Fruit fly (Drosophila melanogaster) whole organism, pupa: Measurements from ENCODE around the gene bon.

Source experiments
- CG10348 ChIP-seq: fragments of 200-800 bp; sonication (Bioruptor generic); IDR thresholded peaks from 2 replicates; pipeline ENCODE4 v1.3.6; 2022; ENCODE audit warnings: missing biosample characterization, missing genetic modification characterization
- CG12605 ChIP-seq: fragments of 200-800 bp; sonication (Bioruptor generic); IDR thresholded peaks from 2 replicates; pipeline ENCODE4 v1.3.6; 2022; ENCODE audit warnings: missing biosample characterization, missing genetic modification characterization
- CG13204 ChIP-seq: fragments of 200-800 bp; sonication (Bioruptor generic); optimal IDR thresholded peaks from 2 replicates; lab custom pipeline; 2018; ENCODE audit warnings: missing biosample characterization, mild to moderate bottlenecking, missing genetic modification characterization, moderate library complexity
- CG14655 ChIP-seq: fragments of 200-800 bp; sonication (Bioruptor generic); optimal IDR thresholded peaks from 3 replicates; lab custom pipeline; 2017; ENCODE audit warnings: mild to moderate bottlenecking, missing biosample characterization, missing genetic modification reagents, missing genetic modification characterization
- CG15710 ChIP-seq: fragments of 200-800 bp; sonication (Bioruptor generic); optimal IDR thresholded peaks from 2 replicates; lab custom pipeline; 2018; ENCODE audit warnings: missing biosample characterization, mild to moderate bottlenecking, missing genetic modification characterization, moderate library complexity
- CG17806 ChIP-seq: fragments of 200-800 bp; sonication (Bioruptor generic); optimal IDR thresholded peaks from 2 replicates; lab custom pipeline; 2018; ENCODE audit warnings: missing biosample characterization, mild to moderate bottlenecking, missing genetic modification characterization, moderate library complexity
- CG32121 ChIP-seq: fragments of 200-800 bp; sonication (Bioruptor generic); IDR thresholded peaks from 2 replicates; pipeline ENCODE4 v1.3.6; 2022; ENCODE audit warnings: missing biosample characterization, missing genetic modification characterization
- CG34367 ChIP-seq: fragments of 200-800 bp; sonication (Bioruptor generic); optimal IDR thresholded peaks from 2 replicates; lab custom pipeline; 2018; ENCODE audit warnings: missing biosample characterization, mild to moderate bottlenecking, missing genetic modification characterization
- CG4496 ChIP-seq: fragments of 200-800 bp; sonication (Bioruptor generic); IDR thresholded peaks from 3 replicates; pipeline ENCODE4 v1.3.6; 2022; ENCODE audit warnings: missing biosample characterization, missing genetic modification characterization
- CG8159 ChIP-seq: fragments of 200-800 bp; sonication (Bioruptor generic); optimal IDR thresholded peaks from 3 replicates; lab custom pipeline; 2018; ENCODE audit warnings: missing biosample characterization, mild to moderate bottlenecking, missing genetic modification characterization, moderate library complexity
- CG8301 ChIP-seq: fragments of 200-800 bp; sonication (Bioruptor generic); optimal IDR thresholded peaks from 2 replicates; lab custom pipeline; 2018; ENCODE audit warnings: missing biosample characterization, mild to moderate bottlenecking, missing genetic modification characterization
- CG9948 ChIP-seq: fragments of 200-800 bp; sonication (Bioruptor generic); optimal IDR thresholded peaks from 2 replicates; lab custom pipeline; 2018; ENCODE audit warnings: missing biosample characterization, mild to moderate bottlenecking, missing genetic modification characterization, moderate library complexity
- D1 ChIP-seq: fragments of 200-800 bp; sonication (Bioruptor generic); optimal IDR thresholded peaks from 2 replicates; lab custom pipeline; 2018; ENCODE audit warnings: missing biosample characterization, mild to moderate bottlenecking, missing genetic modification characterization, moderate library complexity
- EcR ChIP-seq: fragments of 200-800 bp; sonication (Bioruptor generic); optimal IDR thresholded peaks from 3 replicates; lab custom pipeline; 2019; ENCODE audit warnings: missing biosample characterization, missing genetic modification characterization, mild to moderate bottlenecking, moderate library complexity, missing genetic modification reagents
- Ets98B ChIP-seq: fragments of 200-800 bp; sonication (Bioruptor generic); IDR thresholded peaks from 2 replicates; pipeline ENCODE4 v1.3.6; 2022; ENCODE audit warnings: missing biosample characterization, missing genetic modification characterization
- Pif1A ChIP-seq: fragments of 200-800 bp; sonication (Bioruptor generic); optimal IDR thresholded peaks from 3 replicates; lab custom pipeline; 2016; ENCODE audit warnings: missing biosample characterization, missing genetic modification characterization
- Pif1B ChIP-seq: fragments of 200-800 bp; sonication (Bioruptor generic); optimal IDR thresholded peaks from 3 replicates; lab custom pipeline; 2016; ENCODE audit warnings: missing biosample characterization, missing genetic modification characterization
- Snoo ChIP-seq: fragments of 200-800 bp; sonication (Bioruptor generic); optimal IDR thresholded peaks from 3 replicates; lab custom pipeline; 2017; ENCODE audit warnings: missing biosample characterization, mild to moderate bottlenecking, missing genetic modification characterization, inconsistent platforms
- fd96Ca ChIP-seq: fragments of 200-800 bp; sonication (Bioruptor generic); IDR thresholded peaks from 3 replicates; pipeline ENCODE4 v1.3.6; 2022; ENCODE audit warnings: missing biosample characterization, missing genetic modification characterization
- gl ChIP-seq: fragments of 200-800 bp; sonication (Bioruptor generic); optimal IDR thresholded peaks from 2 replicates; lab custom pipeline; 2018; ENCODE audit warnings: missing biosample characterization, mild to moderate bottlenecking, missing genetic modification characterization
- rn ChIP-seq: fragments of 200-800 bp; sonication (Bioruptor generic); IDR thresholded peaks from 2 replicates; pipeline ENCODE4 v1.3.6; 2022; ENCODE audit warnings: missing biosample characterization, missing genetic modification characterization

Gene bon

DNA sequence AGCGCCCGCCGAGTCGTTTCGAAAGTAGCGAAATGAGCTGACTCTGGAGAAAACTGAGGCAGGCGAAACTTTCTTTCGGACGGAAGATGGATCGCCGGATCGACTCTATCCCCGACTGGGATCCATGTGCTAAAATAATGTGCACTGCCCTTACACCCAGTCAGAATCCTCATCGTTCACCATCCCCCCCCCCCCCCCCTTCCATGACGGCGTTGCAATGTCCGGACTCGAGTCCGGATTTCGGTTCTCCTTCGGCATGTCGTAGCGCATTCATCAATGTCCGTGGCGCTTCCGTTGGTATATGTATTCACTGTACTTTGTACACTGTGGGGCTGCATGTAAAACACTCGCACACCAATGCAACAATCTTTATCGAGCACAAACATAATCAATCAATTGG, 12.1 kb downstream of the bon start:
- no peak for TF ChIP-seq Pif1A (GFP tag; lab: Kevin White, UChicago)
- no peak for TF ChIP-seq CG12605 (GFP tag; lab: Robert Waterston, UW)
- no peak for TF ChIP-seq CG8301 (tag; lab: Kevin White, UChicago)
- no peak for TF ChIP-seq CG17806 (tag; lab: Kevin White, UChicago)
- no peak for TF ChIP-seq CG4496 (GFP tag; lab: Robert Waterston, UW)
- TF ChIP-seq gl (tag; lab: Kevin White, UChicago), result no peak

DNA sequence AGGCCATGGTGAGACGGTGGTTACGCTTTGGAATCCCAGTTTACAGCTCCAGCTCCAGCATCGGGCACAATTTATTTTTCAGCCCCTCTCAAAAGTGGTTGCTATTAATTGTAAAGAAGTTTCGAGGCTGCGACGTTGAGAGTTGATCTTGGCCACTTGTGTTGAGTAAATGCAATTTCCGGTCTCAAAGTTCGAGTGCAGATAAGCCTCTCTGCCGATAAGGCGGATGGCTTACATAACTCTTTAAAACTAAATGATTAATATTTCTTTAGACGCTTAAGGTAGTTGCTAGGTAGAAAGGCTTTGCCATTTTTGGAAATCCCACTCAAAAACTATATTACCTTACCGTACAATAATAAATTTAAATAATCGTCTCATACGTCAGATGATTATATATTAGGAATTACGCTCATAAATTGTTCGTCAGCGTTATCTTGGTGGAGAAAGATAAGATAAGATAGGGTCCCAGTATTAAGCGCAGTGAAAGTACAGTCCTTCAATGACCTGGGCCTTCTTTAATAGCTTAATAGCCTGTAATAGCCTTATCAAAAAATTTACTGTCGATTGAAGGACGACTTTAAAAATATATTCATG, 12.7 kb downstream of the bon start:
- TF ChIP-seq CG13204, result no peak
- no peak for TF ChIP-seq CG10348 (GFP tag; lab: Robert Waterston, UW)
- no peak for TF ChIP-seq EcR (GFP tag; lab: Kevin White, UChicago)

DNA sequence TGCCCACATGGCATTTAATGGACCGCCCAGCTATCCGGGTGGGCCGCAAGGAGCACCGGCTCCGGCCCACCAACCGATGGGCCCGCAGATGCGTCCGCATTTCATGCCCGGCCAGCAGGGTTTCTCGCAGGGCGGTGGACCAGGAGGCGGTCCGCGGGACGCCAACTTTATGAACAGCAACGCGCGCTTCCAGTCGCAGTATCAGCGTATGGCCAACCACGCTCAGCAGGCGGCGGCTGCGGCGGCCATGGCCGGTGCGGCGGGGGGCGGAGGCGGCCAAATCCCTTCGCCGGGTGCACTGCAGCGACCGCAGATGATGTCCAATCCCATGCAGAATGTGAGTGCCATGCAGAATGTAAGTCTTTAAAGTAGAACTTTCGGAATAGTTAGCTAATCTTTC, 15.3 kb downstream of the bon start:
- TF ChIP-seq CG32121 (GFP tag; lab: Robert Waterston, UW) (no peak), fd96Ca (0 out of 3 replicates have a peak, but pooled peaks have one; percentile 5)

DNA sequence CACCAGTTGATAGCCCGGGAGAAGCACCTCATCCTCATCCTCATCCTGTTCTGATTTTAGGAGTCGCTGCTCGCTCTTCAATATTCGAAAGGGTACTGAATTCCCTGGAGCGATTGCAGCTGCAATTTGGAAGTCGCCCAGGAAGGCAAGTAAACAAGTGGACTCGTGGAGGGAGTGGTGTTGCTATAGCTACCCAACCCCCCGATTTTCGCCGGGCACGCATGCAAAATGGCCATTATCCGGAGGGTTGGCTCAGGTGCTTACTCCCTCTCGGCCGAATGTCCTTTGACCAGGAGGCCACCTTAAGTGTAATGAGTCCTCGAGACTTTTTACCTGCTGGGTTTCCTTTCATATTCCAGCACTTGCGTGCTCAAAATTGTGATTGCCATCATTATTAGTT, 23.9 kb downstream of the bon start, which contains the start of gene CG15923:
Gene CG15923, minus strand, starts transcription at position 101 of the 400 bp plus-strand sequence.
- TF ChIP-seq CG14655 (GFP tag; lab: Kevin White, UChicago) (no peak), CG8159 (no peak), CG8301 (tag; lab: Kevin White, UChicago) (no peak), CG15710 (no peak), CG17806 (tag; lab: Kevin White, UChicago) (no peak), rn (GFP tag; lab: Robert Waterston, UW) (no peak), CG13204 (no peak), Pif1A (GFP tag; lab: Kevin White, UChicago) (no peak), CG12605 (GFP tag; lab: Robert Waterston, UW) (no peak), fd96Ca (no peak), Ets98B (GFP tag; lab: Robert Waterston, UW) (no peak), Pif1B (GFP tag; lab: Kevin White, UChicago) (no peak), CG9948 (tag; lab: Kevin White, UChicago) (no peak), Snoo (tag; lab: Kevin White, UChicago) (no peak), CG10348 (GFP tag; lab: Robert Waterston, UW) (no peak)

DNA sequence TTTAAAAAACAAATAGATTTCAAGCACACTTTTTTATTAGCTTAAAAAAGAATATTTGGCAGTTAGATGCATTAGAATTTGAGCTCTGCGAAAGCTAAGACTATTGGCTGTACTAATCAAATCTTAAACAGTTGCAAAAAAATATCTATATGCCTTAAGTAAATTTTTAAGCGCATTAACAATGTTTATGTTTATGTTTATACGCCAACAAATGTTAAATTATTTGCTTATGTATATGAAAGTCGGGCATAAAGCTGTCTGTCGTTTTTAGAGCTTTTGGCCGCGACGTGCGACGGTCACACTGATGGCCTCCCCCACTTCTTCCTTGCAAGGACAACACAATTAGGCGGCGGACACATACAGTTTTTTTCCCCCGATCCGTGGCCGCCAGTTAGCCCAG, 24.6 kb downstream of the bon start, which contains the start of gene CG5466:
Gene CG5466, plus strand, starts transcription at position 301 of the 400 bp plus-strand sequence.
- TF ChIP-seq CG4496 (GFP tag; lab: Robert Waterston, UW) (0 out of 3 replicates have a peak, but pooled peaks have one; percentile 7), Ets98B (GFP tag; lab: Robert Waterston, UW) (no peak)
- TF ChIP-seq, all 21 proteins: peak for 1

DNA sequence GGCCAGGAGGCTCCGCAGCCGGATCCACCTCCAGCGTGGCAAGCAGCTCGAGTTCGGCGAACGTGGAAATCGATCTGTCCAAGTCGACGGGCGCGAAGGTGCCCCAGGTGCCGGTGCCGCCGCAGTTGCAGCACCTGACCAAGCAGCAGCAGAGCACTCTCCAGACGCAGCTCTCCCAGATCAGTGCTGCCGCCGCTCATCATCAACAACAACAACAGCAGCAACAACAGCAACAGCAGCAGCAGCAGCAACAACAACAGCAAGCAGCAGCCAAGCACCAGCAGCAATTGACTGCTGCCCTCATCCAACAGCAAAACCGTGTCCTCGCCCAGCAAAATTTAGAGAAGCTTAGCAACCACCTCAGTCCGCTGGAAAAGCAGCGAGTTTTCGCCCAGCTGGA, 26.0 kb downstream of the bon start:
- TF ChIP-seq CG4496 (GFP tag; lab: Robert Waterston, UW) (no peak), rn (GFP tag; lab: Robert Waterston, UW) (no peak), fd96Ca (no peak), CG12605 (GFP tag; lab: Robert Waterston, UW) (no peak), Snoo (tag; lab: Kevin White, UChicago) (no peak), Ets98B (GFP tag; lab: Robert Waterston, UW) (no peak), Pif1B (GFP tag; lab: Kevin White, UChicago) (no peak), CG32121 (GFP tag; lab: Robert Waterston, UW) (no peak), CG9948 (tag; lab: Kevin White, UChicago) (no peak), CG8159 (no peak), CG13204 (no peak), D1 (tag; lab: Kevin White, UChicago) (no peak), CG34367 (tag; lab: Kevin White, UChicago) (no peak), CG10348 (GFP tag; lab: Robert Waterston, UW) (no peak), gl (tag; lab: Kevin White, UChicago) (no peak), EcR (GFP tag; lab: Kevin White, UChicago) (no peak), Pif1A (GFP tag; lab: Kevin White, UChicago) (no peak)

DNA sequence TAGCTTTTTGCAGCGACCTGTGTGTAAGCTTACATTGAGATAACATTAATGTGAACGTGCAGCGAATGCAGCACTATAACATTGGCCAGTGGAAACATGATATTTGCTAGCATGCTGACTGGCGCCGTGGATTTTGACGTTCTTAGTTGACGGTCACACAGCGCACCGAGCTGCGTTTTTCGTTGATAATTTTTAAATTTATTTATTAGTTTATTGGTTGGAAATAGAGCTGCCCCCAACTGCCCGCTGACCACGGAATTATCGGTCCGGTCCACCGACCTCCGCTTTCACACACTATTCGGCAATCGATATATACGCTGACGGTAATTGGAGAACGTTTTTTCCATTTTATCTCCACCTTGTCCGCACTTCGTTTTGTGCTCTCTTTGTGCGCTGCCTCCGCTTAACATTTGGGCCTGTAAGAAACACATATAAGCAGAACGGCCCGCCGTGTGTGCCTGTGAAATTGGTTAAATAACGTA, 28.9 kb downstream of the bon start, which contains the start of gene H:
Gene H, plus strand, starts transcription at position 134 of the 482 bp plus-strand sequence.
- TF ChIP-seq CG13204 (no peak), CG9948 (tag; lab: Kevin White, UChicago) (no peak), CG10348 (GFP tag; lab: Robert Waterston, UW) (no peak), CG15710 (no peak), Pif1A (GFP tag; lab: Kevin White, UChicago) (no peak), CG14655 (GFP tag; lab: Kevin White, UChicago) (no peak), CG17806 (tag; lab: Kevin White, UChicago) (no peak), CG32121 (GFP tag; lab: Robert Waterston, UW) (no peak), rn (GFP tag; lab: Robert Waterston, UW) (no peak), D1 (tag; lab: Kevin White, UChicago) (no peak), Snoo (tag; lab: Kevin White, UChicago) (no peak), CG4496 (GFP tag; lab: Robert Waterston, UW) (no peak), CG8301 (tag; lab: Kevin White, UChicago) (no peak)
